Worm (Caenorhabditis elegans): ENCODE measurements around the gene M02B1.4.

DNA sequence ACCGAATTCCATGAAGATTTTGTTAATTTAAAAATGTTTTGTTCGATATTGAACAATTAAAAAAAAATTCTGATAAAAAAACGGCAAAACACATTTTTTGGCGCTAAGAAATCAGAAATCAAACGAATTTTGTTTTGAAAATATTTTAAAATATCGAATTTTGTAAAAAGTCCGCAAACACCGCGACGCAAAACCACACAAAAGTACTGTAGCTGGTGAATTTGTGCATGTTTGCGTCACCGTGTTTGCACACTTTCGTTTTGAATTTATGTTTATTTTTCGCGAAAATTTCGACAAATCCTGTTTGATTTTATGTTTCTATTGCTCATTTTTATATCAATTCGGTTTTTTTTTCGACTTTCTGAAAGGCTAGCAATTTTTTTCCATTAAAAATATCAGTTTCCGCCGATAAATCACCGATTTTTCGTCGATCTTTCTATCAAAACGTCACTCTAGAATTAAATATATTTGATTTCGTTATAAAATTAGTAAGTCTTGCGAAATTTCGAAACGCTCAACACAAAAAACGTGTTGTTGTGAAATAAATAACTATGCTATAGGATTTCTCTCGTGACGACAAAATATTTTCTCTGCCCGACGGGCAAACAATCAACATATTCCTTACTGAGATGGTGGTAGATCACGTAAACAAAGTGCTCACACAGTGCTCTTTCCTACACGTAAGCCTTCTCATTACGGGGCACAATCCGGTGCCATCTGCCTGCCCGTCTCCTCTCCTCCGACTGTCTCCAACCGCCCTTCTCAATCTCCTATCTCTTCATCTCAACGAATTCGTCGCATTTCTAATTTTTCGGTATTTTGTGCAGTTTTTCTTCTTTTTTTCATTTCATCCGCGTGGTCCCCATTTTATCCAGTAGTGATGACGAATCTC is 6.7 kb upstream of the M02B1.4 start:
- TF ChIP-seq attf-5 (GFP tag; optimal IDR thresholded peaks at IDR 0.05) (no peak), ceh-27 (GFP tag; optimal IDR thresholded peaks at IDR 0.05) (no peak), ztf-22 (GFP tag; optimal IDR thresholded peaks at IDR 0.05) (no peak), mcd-1 (GFP tag; IDR thresholded peaks at IDR 0.05) (no peak; the same call in 1 of the 2 replicates), F57A8.1 (GFP tag; optimal IDR thresholded peaks at IDR 0.05) (no peak), ztf-25 (GFP tag; IDR thresholded peaks at IDR 0.05) (no peak), Y56A3A.18 (GFP tag; IDR thresholded peaks at IDR 0.05) (no peak), tlf-1 (GFP tag; optimal IDR thresholded peaks at IDR 0.05) (no peak), ama-1 (optimal IDR thresholded peaks at IDR 0.05) (no peak), ama-1 (GFP tag; optimal IDR thresholded peaks at IDR 0.05) (no peak), ztf-28 (GFP tag; IDR thresholded peaks at IDR 0.05) (no peak)
